Worm (Caenorhabditis elegans) whole organism, young adult: Measurements from ENCODE around the gene R193.1.

Experiments
- F37B4.10 ChIP-seq: fragments of 200-800 bp; sonication (Bioruptor generic); IDR thresholded peaks from 2 replicates; pipeline ENCODE4 v1.3.6; 2022; ENCODE audit warnings: missing genetic modification characterization, missing compliant biosample characterization
- Y56A3A.18 ChIP-seq: fragments of 200-800 bp; sonication (Bioruptor generic); IDR thresholded peaks from 2 replicates; pipeline ENCODE4 v1.3.6; 2022; ENCODE audit warnings: missing genetic modification reagents, missing genetic modification characterization, missing compliant biosample characterization
- ZK185.1 ChIP-seq: sonication (generic microtip); optimal IDR thresholded peaks from 2 replicates; lab custom pipeline; 2016; ENCODE audit warnings: mild to moderate bottlenecking, missing genetic modification characterization, missing compliant biosample characterization; ENCODE audit not compliant: poor library complexity, severe bottlenecking
- ama-1 ChIP-seq, 3 experiments: fragments of 150-350 bp in 1 of 3; sonication (generic microtip) in 2 of 3; optimal IDR thresholded peaks; 2 replicates each; lab custom pipeline; 2014 to 2018; ENCODE audit warnings: missing biosample characterization in 2 of 3, missing genetic modification characterization in 2 of 3, missing genetic modification reagents in 2 of 3
- bed-2 ChIP-seq: fragments of 200-800 bp; sonication (Bioruptor generic); IDR thresholded peaks from 2 replicates; pipeline ENCODE4 v1.3.6; 2022; ENCODE audit warnings: missing genetic modification reagents, missing genetic modification characterization, missing compliant biosample characterization
- ceh-40 ChIP-seq: fragments of 200-800 bp; sonication (Bioruptor generic); IDR thresholded peaks from 2 replicates; pipeline ENCODE4 v1.3.6; 2022; ENCODE audit warnings: missing genetic modification characterization, missing compliant biosample characterization
- ceh-91 ChIP-seq: fragments of 200-800 bp; sonication (Bioruptor generic); IDR thresholded peaks from 2 replicates; pipeline ENCODE4 v1.3.6; 2022; ENCODE audit warnings: missing genetic modification reagents, missing genetic modification characterization, missing compliant biosample characterization
- die-1 ChIP-seq: sonication (generic microtip); optimal IDR thresholded peaks from 2 replicates; lab custom pipeline; 2016; ENCODE audit warnings: missing genotype, mild to moderate bottlenecking, missing genetic modification characterization, missing compliant biosample characterization
- dox-1 ChIP-seq: fragments of 200-800 bp; sonication (Bioruptor generic); IDR thresholded peaks from 2 replicates; pipeline ENCODE4 v1.3.6; 2022; ENCODE audit warnings: missing genetic modification reagents, missing genetic modification characterization, missing compliant biosample characterization
- egl-44 ChIP-seq: fragments of 200-800 bp; sonication (Bioruptor generic); IDR thresholded peaks from 2 replicates; pipeline ENCODE4 v1.3.6; 2022; ENCODE audit warnings: missing genetic modification reagents, missing genetic modification characterization, missing compliant biosample characterization
- ekl-4 ChIP-seq: fragments of 200-800 bp; sonication (Bioruptor generic); IDR thresholded peaks from 2 replicates; pipeline ENCODE4 v1.3.6; 2022; ENCODE audit warnings: missing genetic modification reagents, missing genetic modification characterization, missing compliant biosample characterization
- tbx-9 ChIP-seq: sonication (generic microtip); optimal IDR thresholded peaks from 2 replicates; lab custom pipeline; 2016; ENCODE audit warnings: borderline replicate concordance, missing genetic modification characterization, inconsistent platforms, missing compliant biosample characterization
- unc-62 ChIP-seq: fragments of 150-350 bp; optimal IDR thresholded peaks from 2 replicates; lab custom pipeline; 2014; ENCODE audit warnings: missing biosample characterization, missing genetic modification reagents, missing genetic modification characterization

ce11 chrX:1171617-1172016, 16.9 kb downstream of the R193.1 start:
- TF ChIP-seq ZK185.1, result no peak
- TF ChIP-seq Y56A3A.18 (GFP tag; lab: Robert Waterston, UW), result no peak
- TF ChIP-seq dox-1 (GFP tag; lab: Robert Waterston, UW), result no peak
- no peak for TF ChIP-seq bed-2
- TF ChIP-seq ama-1 (optimal IDR thresholded peaks at IDR 0.05; lab: Kevin White, UChicago), result no peak
- TF ChIP-seq ama-1 (GFP tag; optimal IDR thresholded peaks at IDR 0.05; lab: Kevin White, UChicago), result no peak
- no peak for TF ChIP-seq ceh-91 (GFP tag; lab: Robert Waterston, UW)
- TF ChIP-seq ekl-4 (GFP tag; lab: Robert Waterston, UW), result no peak
- no peak for TF ChIP-seq tbx-9 (tag; lab: Kevin White, UChicago)
- TF ChIP-seq unc-62, result no peak
- no peak for TF ChIP-seq die-1 (tag; lab: Kevin White, UChicago)
- no peak for TF ChIP-seq egl-44 (GFP tag; lab: Robert Waterston, UW)
- TF ChIP-seq ceh-40 (GFP tag; lab: Robert Waterston, UW), result no peak
- TF ChIP-seq F37B4.10 (GFP tag; lab: Robert Waterston, UW), result no peak
